Fruit fly (Drosophila melanogaster) whole organism, prepupa: ENCODE results near the gene Nak.

Experiments used
- Blimp-1 ChIP-seq: fragments of 200-800 bp; sonication (Bioruptor generic); optimal IDR thresholded peaks from 3 replicates; lab custom pipeline; 2017; ENCODE audit warnings: missing biosample characterization, missing genetic modification characterization, mild to moderate bottlenecking, moderate library complexity, missing genetic modification reagents
- CG10669 ChIP-seq: fragments of 200-800 bp; sonication (Bioruptor generic); optimal IDR thresholded peaks from 3 replicates; lab custom pipeline; 2018; ENCODE audit warnings: missing biosample characterization, mild to moderate bottlenecking, missing genetic modification characterization, moderate library complexity
- CG11294 ChIP-seq: fragments of 200-800 bp; sonication (Bioruptor generic); IDR thresholded peaks from 2 replicates; pipeline ENCODE4 v1.3.6; 2022; ENCODE audit warnings: missing biosample characterization, missing genetic modification characterization
- CG11762 ChIP-seq: fragments of 200-800 bp; sonication (Bioruptor generic); optimal IDR thresholded peaks from 3 replicates; lab custom pipeline; 2016; ENCODE audit warnings: missing biosample characterization, missing genetic modification characterization; ENCODE audit not compliant: insufficient read depth
- CG11902 ChIP-seq: fragments of 200-800 bp; sonication (Bioruptor generic); optimal IDR thresholded peaks from 3 replicates; lab custom pipeline; 2016; ENCODE audit warnings: missing biosample characterization, missing genetic modification characterization
- CG15336 ChIP-seq: fragments of 200-800 bp; sonication (Bioruptor generic); IDR thresholded peaks from 2 replicates; pipeline ENCODE4 v1.3.6; 2022; ENCODE audit warnings: missing biosample characterization, missing genetic modification characterization
- CG1621 ChIP-seq: fragments of 200-800 bp; sonication (Bioruptor generic); optimal IDR thresholded peaks from 3 replicates; lab custom pipeline; 2018; ENCODE audit warnings: missing biosample characterization, mild to moderate bottlenecking, missing genetic modification characterization
- CG16779 ChIP-seq: fragments of 200-800 bp; sonication (Bioruptor generic); optimal IDR thresholded peaks from 3 replicates; lab custom pipeline; 2017; ENCODE audit warnings: missing biosample characterization, mild to moderate bottlenecking, missing genetic modification characterization
- CG3032 ChIP-seq: fragments of 200-800 bp; optimal IDR thresholded peaks from 2 replicates; lab custom pipeline; 2019; ENCODE audit warnings: missing biosample characterization, mild to moderate bottlenecking, missing genetic modification characterization, moderate library complexity
- CG31627 ChIP-seq: fragments of 200-800 bp; sonication (Bioruptor generic); optimal IDR thresholded peaks from 3 replicates; lab custom pipeline; 2016; ENCODE audit warnings: missing biosample characterization, missing genetic modification characterization
- CG32006 ChIP-seq: fragments of 200-800 bp; sonication (Bioruptor generic); optimal IDR thresholded peaks from 3 replicates; lab custom pipeline; 2017; ENCODE audit warnings: missing biosample characterization, mild to moderate bottlenecking, missing genetic modification characterization
- CG34406 ChIP-seq: fragments of 200-800 bp; sonication (Bioruptor generic); optimal IDR thresholded peaks from 3 replicates; lab custom pipeline; 2016; ENCODE audit warnings: missing biosample characterization, missing genetic modification characterization
- CG6276 ChIP-seq: fragments of 200-800 bp; sonication (Bioruptor generic); optimal IDR thresholded peaks from 2 replicates; lab custom pipeline; 2017; ENCODE audit warnings: missing biosample characterization, mild to moderate bottlenecking, missing genetic modification characterization
- CG6808 ChIP-seq: fragments of 200-800 bp; sonication (Bioruptor generic); optimal IDR thresholded peaks from 3 replicates; lab custom pipeline; 2017; ENCODE audit warnings: missing biosample characterization, missing genetic modification characterization, mild to moderate bottlenecking, moderate library complexity, missing genetic modification reagents
- CG6854 ChIP-seq: fragments of 200-800 bp; sonication (Bioruptor generic); optimal IDR thresholded peaks from 2 replicates; lab custom pipeline; 2017; ENCODE audit warnings: missing biosample characterization, mild to moderate bottlenecking, missing genetic modification characterization
- CG8119 ChIP-seq: fragments of 200-800 bp; sonication (Bioruptor generic); IDR thresholded peaks from 3 replicates; pipeline ENCODE4 v1.3.6; 2022; ENCODE audit warnings: missing biosample characterization, missing genetic modification characterization
- CG9139 ChIP-seq: fragments of 200-800 bp; sonication (Bioruptor generic); optimal IDR thresholded peaks from 3 replicates; lab custom pipeline; 2017; ENCODE audit warnings: missing biosample characterization, mild to moderate bottlenecking, missing genetic modification characterization
- Eip75B ChIP-seq: fragments of 200-800 bp; sonication (Bioruptor generic); optimal IDR thresholded peaks from 3 replicates; lab custom pipeline; 2016; ENCODE audit warnings: missing biosample characterization, missing genetic modification characterization
- Eip78C ChIP-seq: fragments of 200-800 bp; sonication (Bioruptor generic); peaks from one replicate; lab custom pipeline; 2016; ENCODE audit warnings: missing biosample characterization, missing genetic modification characterization
- Eip93F ChIP-seq: fragments of 200-800 bp; sonication (Bioruptor generic); optimal IDR thresholded peaks from 2 replicates; lab custom pipeline; 2016; ENCODE audit warnings: missing biosample characterization, mild to moderate bottlenecking, missing genetic modification characterization
- Ets21C ChIP-seq: fragments of 200-800 bp; sonication (Bioruptor generic); optimal IDR thresholded peaks from 3 replicates; lab custom pipeline; 2016; ENCODE audit warnings: missing biosample characterization, missing genetic modification characterization
- Ets96B ChIP-seq: fragments of 200-800 bp; optimal IDR thresholded peaks from 2 replicates; lab custom pipeline; 2019; ENCODE audit warnings: missing biosample characterization, mild to moderate bottlenecking, missing genetic modification characterization, moderate library complexity
- Gug ChIP-seq: fragments of 200-800 bp; sonication (Bioruptor generic); IDR thresholded peaks from 2 replicates; pipeline ENCODE4 v1.3.6; 2022; ENCODE audit warnings: missing biosample characterization, missing genetic modification characterization
- Hr39 ChIP-seq: fragments of 200-800 bp; sonication (Bioruptor generic); optimal IDR thresholded peaks from 2 replicates; lab custom pipeline; 2016; ENCODE audit warnings: missing biosample characterization, missing genetic modification characterization
- Hr4 ChIP-seq: fragments of 200-800 bp; sonication (Bioruptor generic); optimal IDR thresholded peaks from 3 replicates; lab custom pipeline; 2016; ENCODE audit warnings: missing biosample characterization, missing genetic modification characterization
- Lpt ChIP-seq: fragments of 200-800 bp; sonication (Bioruptor generic); optimal IDR thresholded peaks from 3 replicates; lab custom pipeline; 2016; ENCODE audit warnings: missing biosample characterization, missing genetic modification characterization
- Met ChIP-seq: fragments of 200-800 bp; sonication (Bioruptor generic); optimal IDR thresholded peaks from 3 replicates; lab custom pipeline; 2016; ENCODE audit warnings: missing biosample characterization, missing genetic modification characterization
- OdsH ChIP-seq: fragments of 200-800 bp; sonication (Bioruptor generic); optimal IDR thresholded peaks from 3 replicates; lab custom pipeline; 2016; ENCODE audit warnings: missing biosample characterization, missing genetic modification characterization
- Sox102F ChIP-seq: fragments of 200-800 bp; sonication (Bioruptor generic); optimal IDR thresholded peaks from 2 replicates; lab custom pipeline; 2016; ENCODE audit warnings: missing biosample characterization, mild to moderate bottlenecking, missing genetic modification characterization
- Sox14 ChIP-seq: fragments of 200-800 bp; sonication (Bioruptor generic); optimal IDR thresholded peaks from 3 replicates; lab custom pipeline; 2016; ENCODE audit warnings: missing biosample characterization, missing genetic modification characterization
- Sox15 ChIP-seq: fragments of 200-800 bp; sonication (Bioruptor generic); optimal IDR thresholded peaks from 3 replicates; lab custom pipeline; 2016; ENCODE audit warnings: missing biosample characterization, missing genetic modification characterization
- achi ChIP-seq: fragments of 200-800 bp; sonication (Bioruptor generic); optimal IDR thresholded peaks from 3 replicates; lab custom pipeline; 2016; ENCODE audit warnings: missing biosample characterization, missing genetic modification characterization
- cyc ChIP-seq: fragments of 200-800 bp; sonication (Bioruptor generic); optimal IDR thresholded peaks from 3 replicates; lab custom pipeline; 2016; ENCODE audit warnings: missing biosample characterization, missing genetic modification characterization
- dac ChIP-seq: fragments of 200-800 bp; sonication (Bioruptor generic); optimal IDR thresholded peaks from 2 replicates; lab custom pipeline; 2017; ENCODE audit warnings: missing biosample characterization, mild to moderate bottlenecking, missing genetic modification characterization
- eg ChIP-seq: fragments of 200-800 bp; sonication (Bioruptor generic); IDR thresholded peaks from 3 replicates; pipeline ENCODE4 v1.3.6; 2022; ENCODE audit warnings: missing biosample characterization, missing genetic modification characterization
- esn ChIP-seq: fragments of 200-800 bp; sonication (Bioruptor generic); optimal IDR thresholded peaks from 2 replicates; lab custom pipeline; 2016; ENCODE audit warnings: missing biosample characterization, mild to moderate bottlenecking, missing genetic modification characterization, moderate library complexity
- fd85E ChIP-seq: fragments of 200-800 bp; sonication (Bioruptor generic); optimal IDR thresholded peaks from 3 replicates; lab custom pipeline; 2016; ENCODE audit warnings: missing biosample characterization, missing genetic modification characterization
- lz ChIP-seq: fragments of 200-800 bp; sonication (Bioruptor generic); optimal IDR thresholded peaks from 3 replicates; lab custom pipeline; 2016; ENCODE audit warnings: missing biosample characterization, missing genetic modification characterization
- net ChIP-seq: fragments of 200-800 bp; sonication (Bioruptor generic); optimal IDR thresholded peaks from 3 replicates; lab custom pipeline; 2016; ENCODE audit warnings: missing biosample characterization, missing genetic modification characterization
- salr ChIP-seq, 2 experiments: fragments of 200-800 bp; sonication (Bioruptor generic); optimal IDR thresholded peaks; 3 replicates each; lab custom pipeline; 2016 to 2018; ENCODE audit warnings: missing biosample characterization in 2 of 2, missing genetic modification characterization in 2 of 2, mild to moderate bottlenecking in 1 of 2
- spab ChIP-seq: fragments of 200-800 bp; sonication (Bioruptor generic); optimal IDR thresholded peaks from 2 replicates; lab custom pipeline; 2017; ENCODE audit warnings: missing biosample characterization, mild to moderate bottlenecking, missing genetic modification characterization, missing genetic modification reagents
- svp ChIP-seq: fragments of 200-800 bp; sonication (Bioruptor generic); peaks from one replicate; lab custom pipeline; 2016; ENCODE audit warnings: missing biosample characterization, missing genetic modification characterization
- topi ChIP-seq: fragments of 200-800 bp; sonication (Bioruptor generic); optimal IDR thresholded peaks from 3 replicates; lab custom pipeline; 2016; ENCODE audit warnings: missing biosample characterization, missing genetic modification characterization

Nak gene

dm6 chr2L:18987078-18987895, 18.7 kb upstream of the Nak start, which contains the start of the genes Swip-1 and EMC5 (continued):
- TF ChIP-seq Eip75B (GFP tag; lab: Kevin White, UChicago) (peak; percentile 18), CG16779 (tag; lab: Kevin White, UChicago) (no peak), CG15336 (GFP tag; lab: Robert Waterston, UW) (no peak), eg (peak; percentile 19; the same call in 2 of the 3 replicates), Eip78C (peak; percentile 56), cyc (GFP tag; lab: Kevin White, UChicago) (no peak), salr (GFP tag; optimal IDR thresholded peaks at IDR 0.05; lab: Kevin White, UChicago) (peak in 1 of 2 experiments; percentile 58), fd85E (no peak), Hr4 (GFP tag; lab: Kevin White, UChicago) (peak; percentile 49)

dm6 chr2L:18986125-18986498, 17.6 kb upstream of the Nak start:
- no peak for TF ChIP-seq Eip78C
- TF ChIP-seq salr (GFP tag; optimal IDR thresholded peaks at IDR 0.05; lab: Kevin White, UChicago) = no peak
- TF ChIP-seq CG31627 (GFP tag; lab: Kevin White, UChicago) = no peak
- no peak for TF ChIP-seq Sox102F (GFP tag; lab: Kevin White, UChicago)
- TF ChIP-seq Sox14 (GFP tag; lab: Kevin White, UChicago) = no peak
- TF ChIP-seq Eip93F = no peak
- no peak for TF ChIP-seq CG16779 (tag; lab: Kevin White, UChicago)
- TF ChIP-seq OdsH (GFP tag; lab: Kevin White, UChicago) = no peak
- no peak for TF ChIP-seq Hr39 (GFP tag; lab: Kevin White, UChicago)
- no peak for TF ChIP-seq CG10669 (GFP tag; lab: Kevin White, UChicago)
- no peak for TF ChIP-seq CG11902 (GFP tag; lab: Kevin White, UChicago)
- TF ChIP-seq Eip75B (GFP tag; lab: Kevin White, UChicago) = no peak
- no peak for TF ChIP-seq CG6276 (GFP tag; lab: Kevin White, UChicago)
- no peak for TF ChIP-seq CG32006 (GFP tag; lab: Kevin White, UChicago)
- TF ChIP-seq CG6808 = no peak
- no peak for TF ChIP-seq CG11762 (GFP tag; lab: Kevin White, UChicago)

- TF ChIP-seq topi (peak; percentile 5), Sox15 (GFP tag; lab: Kevin White, UChicago) (no peak), Blimp-1 (GFP tag; lab: Kevin White, UChicago) (no peak), Sox102F (GFP tag; lab: Kevin White, UChicago) (no peak), Eip93F (no peak), CG34406 (no peak), Lpt (no peak), Ets96B (tag; lab: Kevin White, UChicago) (no peak), fd85E (no peak), CG6276 (GFP tag; lab: Kevin White, UChicago) (no peak), CG32006 (GFP tag; lab: Kevin White, UChicago) (peak; percentile 42), lz (GFP tag; lab: Kevin White, UChicago) (no peak), CG9139 (GFP tag; lab: Kevin White, UChicago) (no peak), CG11294 (GFP tag; lab: Robert Waterston, UW) (no peak), CG8119 (GFP tag; lab: Robert Waterston, UW) (peak; percentile 26; the same call in 1 of the 3 replicates), esn (GFP tag; lab: Kevin White, UChicago) (peak; percentile 42), achi (peak; percentile 21), CG1621 (tag; lab: Kevin White, UChicago) (no peak), CG16779 (tag; lab: Kevin White, UChicago) (no peak), CG6854 (GFP tag; lab: Kevin White, UChicago) (no peak), salr (GFP tag; optimal IDR thresholded peaks at IDR 0.05; lab: Kevin White, UChicago) (no peak), CG11762 (GFP tag; lab: Kevin White, UChicago) (no peak), net (GFP tag; lab: Kevin White, UChicago) (no peak), svp (GFP tag; lab: Kevin White, UChicago) (no peak), spab (GFP tag; lab: Kevin White, UChicago) (no peak), dac (GFP tag; lab: Kevin White, UChicago) (no peak), OdsH (GFP tag; lab: Kevin White, UChicago) (peak; percentile 1), Gug (GFP tag; lab: Robert Waterston, UW) (no peak), Met (no peak), Hr39 (GFP tag; lab: Kevin White, UChicago) (peak; percentile 35), CG3032 (no peak), Ets21C (GFP tag; lab: Kevin White, UChicago) (no peak)
Observed at dm6 chr2L:18985201-18986124, 16.9 kb upstream of the Nak start.
